Worm (Caenorhabditis elegans) whole organism, L4/young adult: ENCODE measurements around the gene K09D9.14.

Experiments
- W03F9.2 ChIP-seq: fragments of 150-350 bp; optimal IDR thresholded peaks from 2 replicates; lab custom pipeline; 2014; ENCODE audit warnings: missing biosample characterization, missing genetic modification characterization
- dao-5 ChIP-seq: sonication (generic microtip); optimal IDR thresholded peaks from 2 replicates; lab custom pipeline; 2016; ENCODE audit warnings: missing genotype, missing genetic modification characterization, moderate library complexity, missing compliant biosample characterization
- him-1 ChIP-seq: sonication (generic microtip); optimal IDR thresholded peaks from 2 replicates; lab custom pipeline; 2016; ENCODE audit warnings: missing genotype, missing genetic modification reagents, missing genetic modification characterization, missing compliant biosample characterization

The K09D9.14 gene

DNA sequence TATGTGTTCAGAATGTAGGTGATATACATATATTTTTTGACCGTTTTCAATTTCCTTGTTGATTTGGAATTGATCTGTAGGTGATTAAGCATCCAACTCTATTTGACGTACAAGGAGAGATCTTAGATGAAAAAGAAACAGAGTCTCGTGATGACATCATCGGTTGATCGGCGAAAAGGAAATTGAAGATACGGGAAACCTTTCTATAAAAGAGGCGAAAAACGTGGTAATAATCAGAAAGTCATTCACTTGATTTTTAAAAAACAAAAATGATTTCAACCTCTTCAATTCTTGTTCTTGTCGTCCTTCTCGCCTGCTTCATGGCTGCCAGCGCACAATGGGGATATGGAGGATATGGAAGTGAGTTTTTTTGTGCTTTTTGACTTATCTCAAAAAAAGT, 37.5 kb downstream of the K09D9.14 start, which contains the start of gene nlp-29:
TSS of gene nlp-29 (plus strand) at position 248 of the 400 bp plus-strand sequence.
- TF ChIP-seq dao-5 (tag; lab: Kevin White, UChicago) (no peak), him-1 (tag; lab: Kevin White, UChicago) (no peak), W03F9.2 (no peak)

DNA sequence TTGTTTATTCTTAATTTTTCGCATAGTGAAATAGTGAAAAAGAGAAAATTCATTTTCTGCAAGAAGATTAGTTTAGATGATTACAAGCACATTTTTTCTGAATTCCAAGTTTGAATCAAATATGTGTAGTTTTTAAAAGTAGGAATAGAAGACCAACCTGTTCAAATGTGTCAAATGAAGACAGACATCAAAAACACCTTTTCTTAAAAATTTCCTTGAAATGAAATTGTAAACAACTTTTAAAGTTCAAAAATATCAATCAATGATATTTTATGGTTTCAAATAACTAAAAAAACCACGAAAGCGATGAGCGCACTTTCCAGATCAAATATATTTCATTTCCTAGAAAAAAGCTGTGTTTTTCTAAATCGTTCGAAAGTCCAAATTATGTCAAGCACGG, 40.0 kb downstream of the K09D9.14 start, which contains the start of gene nlp-30:
TSS of gene nlp-30 (plus strand) at position 301 of the 400 bp plus-strand sequence.
- TF ChIP-seq W03F9.2 (no peak), him-1 (tag; lab: Kevin White, UChicago) (no peak), dao-5 (tag; lab: Kevin White, UChicago) (no peak)

ce11 chrV:3980228-3980933, 41.3 kb downstream of the K09D9.14 start:
- TF ChIP-seq him-1 (tag; lab: Kevin White, UChicago) (no peak), dao-5 (tag; lab: Kevin White, UChicago) (no peak), W03F9.2 (no peak)

ce11 chrV:3979819-3980218, 41.9 kb downstream of the K09D9.14 start, which contains the start of gene nlp-31:
Gene nlp-31 (plus strand): TSS chrV:3980055.
- TF ChIP-seq him-1 (tag; lab: Kevin White, UChicago) (no peak), dao-5 (tag; lab: Kevin White, UChicago) (no peak), W03F9.2 (no peak)

ce11 chrV:3979053-3979452, 42.6 kb downstream of the K09D9.14 start, which contains the start of gene nlp-34:
Gene nlp-34 (minus strand): TSS chrV:3979134.
- no peak for TF ChIP-seq W03F9.2
- no peak for TF ChIP-seq dao-5 (tag; lab: Kevin White, UChicago)
- no peak for TF ChIP-seq him-1 (tag; lab: Kevin White, UChicago)

ce11 chrV:3976964-3977363, 44.7 kb downstream of the K09D9.14 start, which contains the start of gene str-83:
Gene str-83 (plus strand): TSS chrV:3977264.
- TF ChIP-seq him-1 (tag; lab: Kevin White, UChicago) (no peak), W03F9.2 (no peak), dao-5 (tag; lab: Kevin White, UChicago) (no peak)

DNA sequence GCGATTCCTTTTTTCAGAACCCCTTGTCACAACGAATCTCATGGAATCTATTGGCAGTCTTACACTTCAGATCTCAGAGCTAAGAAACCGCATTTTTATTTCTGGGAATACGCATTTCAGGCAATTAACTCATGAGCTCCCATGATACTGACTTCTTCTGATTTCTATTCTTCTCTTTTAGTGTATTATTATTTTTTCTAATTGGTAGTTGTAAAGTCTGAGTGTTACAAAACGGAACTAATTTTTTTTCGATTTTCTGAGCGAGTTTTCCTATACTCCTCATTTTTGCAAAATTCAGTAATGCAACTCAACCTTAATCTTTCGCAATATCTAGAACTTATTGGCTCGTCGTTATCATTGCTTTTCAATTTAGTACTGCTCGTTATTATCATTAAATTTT, 47.3 kb downstream of the K09D9.14 start, which contains the start of gene str-82:
TSS of gene str-82 (plus strand) at position 301 of the 400 bp plus-strand sequence.
- TF ChIP-seq him-1 (tag; lab: Kevin White, UChicago) (no peak), W03F9.2 (no peak), dao-5 (tag; lab: Kevin White, UChicago) (no peak)

DNA sequence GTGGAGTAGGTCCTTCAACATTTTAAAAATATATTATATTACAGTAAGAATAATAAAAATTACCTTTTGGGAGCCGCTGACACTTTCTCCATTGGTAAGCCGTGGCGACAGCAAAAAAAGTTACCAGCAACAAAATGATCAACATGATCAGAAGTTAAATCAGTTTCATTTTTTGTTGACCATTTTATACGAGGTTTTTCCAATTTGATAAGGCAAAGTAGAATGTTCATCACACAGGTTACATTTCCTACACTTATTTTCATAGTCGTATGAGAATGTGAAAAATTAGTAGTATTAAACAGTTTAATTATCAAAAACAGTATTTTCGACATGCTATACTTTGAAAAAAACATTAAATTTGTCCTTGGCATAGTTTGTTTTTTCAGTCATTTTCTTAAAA, 48.8 kb downstream of the K09D9.14 start, which contains the start of gene cyp-34A10:
TSS of gene cyp-34A10 (minus strand) at position 146 of the 400 bp plus-strand sequence.
- no peak for TF ChIP-seq W03F9.2
- no peak for TF ChIP-seq dao-5 (tag; lab: Kevin White, UChicago)
- no peak for TF ChIP-seq him-1 (tag; lab: Kevin White, UChicago)
